Fruit fly (Drosophila melanogaster): ENCODE results near the gene Mpc1.

The Mpc1 gene

DNA sequence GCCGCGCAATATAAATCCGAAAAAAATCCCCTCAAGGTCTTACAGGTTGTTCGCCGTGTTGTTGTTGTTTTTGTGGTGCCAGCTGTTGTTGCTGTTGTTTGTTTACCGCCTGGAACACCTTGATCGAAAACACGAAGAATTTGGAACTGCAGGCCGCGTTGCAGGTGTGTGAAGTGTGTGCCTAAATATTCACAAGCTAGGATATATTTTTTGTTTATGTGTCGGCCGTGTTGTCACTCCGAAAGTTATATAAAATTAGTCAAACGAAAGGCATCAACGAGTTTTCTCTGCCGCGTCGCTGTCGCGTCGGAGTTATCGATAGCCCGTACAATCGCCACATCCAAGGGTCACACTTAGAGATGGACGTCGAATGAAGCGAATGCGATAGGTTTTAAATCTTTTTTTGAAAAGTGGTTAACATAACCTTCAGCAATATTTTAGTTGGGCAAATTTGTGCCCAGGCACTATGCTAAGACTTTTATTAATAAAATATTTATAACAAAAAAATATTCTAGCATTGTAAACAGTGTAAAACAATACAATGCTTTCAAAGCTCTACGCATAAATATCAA lies at the start of gene Mpc1:
Gene Mpc1, minus strand, starts transcription at position 314 of the 572 bp plus-strand sequence.
- TF ChIP-seq OdsH (GFP tag; optimal IDR thresholded peaks at IDR 0.05) (no peak), Eip93F (GFP tag; optimal IDR thresholded peaks at IDR 0.05) (peak; percentile 20), fkh (GFP tag; optimal IDR thresholded peaks at IDR 0.05) (peak; percentile 48), acj6 (GFP tag; optimal IDR thresholded peaks at IDR 0.05) (no peak), CG6163 (GFP tag; IDR thresholded peaks at IDR 0.05) (peak; percentile 6; the same call in 1 of the 3 replicates), Hr38 (GFP tag; optimal IDR thresholded peaks at IDR 0.05) (no peak), cyc (GFP tag; optimal IDR thresholded peaks at IDR 0.05) (no peak), vri (GFP tag; optimal IDR thresholded peaks at IDR 0.05) (peak; percentile 64), CG4318 (GFP tag; optimal IDR thresholded peaks at IDR 0.05) (no peak), svp (GFP tag) (peak; percentile 83), Eip78C (GFP tag) (peak; percentile 26), ss (GFP tag; optimal IDR thresholded peaks at IDR 0.05) (no peak), Ets21C (GFP tag; optimal IDR thresholded peaks at IDR 0.05) (no peak)

dm6 chr3R:18964819-18965218 lies 36.4 kb upstream of the Mpc1 start:
- no peak for TF ChIP-seq CG3919 (GFP tag; optimal IDR thresholded peaks at IDR 0.05)
- TF ChIP-seq svp (GFP tag), result peak; percentile 22

DNA sequence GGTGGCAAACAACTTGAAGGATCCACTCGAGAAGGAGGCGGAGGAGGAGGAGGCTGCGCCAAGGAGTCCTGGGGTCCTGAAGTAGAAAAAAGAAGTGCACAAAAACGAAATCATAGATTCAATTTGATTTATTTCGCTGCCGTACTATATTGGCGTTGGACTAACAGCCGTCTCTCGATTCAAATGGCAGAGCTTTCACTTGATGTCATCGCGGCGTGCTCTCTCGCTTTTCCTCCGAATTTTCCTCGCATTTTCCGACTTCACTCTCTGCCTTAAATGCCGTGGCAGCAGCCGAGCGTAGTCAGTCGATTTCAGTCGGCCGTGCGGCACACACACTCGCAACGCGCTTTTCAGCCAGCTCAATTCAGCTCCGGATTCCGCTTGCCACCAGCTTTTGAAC lies 21.4 kb upstream of the Mpc1 start, which contains the start of gene CG43732:
Gene CG43732, plus strand, starts transcription at position 301 of the 400 bp plus-strand sequence.
- TF ChIP-seq Sox14 (GFP tag; optimal IDR thresholded peaks at IDR 0.05) (no peak), Ets96B (tag; optimal IDR thresholded peaks at IDR 0.05) (no peak), esn (GFP tag; optimal IDR thresholded peaks at IDR 0.05) (no peak), CG16779 (tag; optimal IDR thresholded peaks at IDR 0.05) (no peak), Hr39 (GFP tag; optimal IDR thresholded peaks at IDR 0.05) (no peak), CG6276 (GFP tag; optimal IDR thresholded peaks at IDR 0.05) (no peak), vri (GFP tag; optimal IDR thresholded peaks at IDR 0.05) (no peak), CG11902 (GFP tag; optimal IDR thresholded peaks at IDR 0.05) (no peak), CG8319 (GFP tag; optimal IDR thresholded peaks at IDR 0.05) (no peak), CG6808 (GFP tag; optimal IDR thresholded peaks at IDR 0.05) (no peak), Blimp-1 (GFP tag; optimal IDR thresholded peaks at IDR 0.05) (no peak), CG6854 (GFP tag; optimal IDR thresholded peaks at IDR 0.05) (no peak), CG4318 (GFP tag; optimal IDR thresholded peaks at IDR 0.05) (no peak), ss (GFP tag; optimal IDR thresholded peaks at IDR 0.05) (no peak), dac (GFP tag; optimal IDR thresholded peaks at IDR 0.05) (no peak), CG6792 (GFP tag; optimal IDR thresholded peaks at IDR 0.05) (no peak), topi (GFP tag; optimal IDR thresholded peaks at IDR 0.05) (no peak)

DNA sequence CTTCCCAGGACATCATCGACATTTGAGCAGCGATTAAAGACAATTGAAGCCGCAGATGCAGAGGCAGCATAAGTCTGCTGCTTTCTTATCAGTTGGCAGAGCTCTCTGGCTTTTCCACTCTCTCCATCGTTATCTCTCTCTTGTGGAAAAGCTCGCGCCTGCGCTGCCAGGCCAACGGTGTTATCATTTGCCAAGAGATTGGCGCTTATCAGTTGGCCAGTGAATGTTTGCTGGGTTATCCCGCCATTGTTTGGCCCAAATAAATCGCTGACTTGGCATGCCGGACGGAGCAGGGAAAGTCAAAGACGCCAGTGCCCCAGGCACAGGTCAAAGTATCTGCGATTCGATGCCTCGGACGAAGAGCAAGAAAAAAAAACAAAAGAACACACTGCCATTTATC lies 20.7 kb upstream of the Mpc1 start:
- TF ChIP-seq svp (GFP tag) (peak; percentile 69), CG11762 (GFP tag; optimal IDR thresholded peaks at IDR 0.05; ENCODE audit: insufficient read depth) (no peak)

- TF ChIP-seq salr (GFP tag; optimal IDR thresholded peaks at IDR 0.05), result no peak
- TF ChIP-seq CG15336 (GFP tag; IDR thresholded peaks at IDR 0.05), result no peak
- no peak for TF ChIP-seq OdsH (GFP tag; optimal IDR thresholded peaks at IDR 0.05)
- TF ChIP-seq Hr38 (GFP tag; optimal IDR thresholded peaks at IDR 0.05), result no peak
- no peak for TF ChIP-seq Ets96B (tag; optimal IDR thresholded peaks at IDR 0.05)
- TF ChIP-seq net (GFP tag; optimal IDR thresholded peaks at IDR 0.05), result no peak
- TF ChIP-seq lz (GFP tag; optimal IDR thresholded peaks at IDR 0.05), result no peak
- TF ChIP-seq Sox14 (GFP tag; optimal IDR thresholded peaks at IDR 0.05), result no peak
- no peak for TF ChIP-seq CG6792 (GFP tag; optimal IDR thresholded peaks at IDR 0.05)
- no peak for TF ChIP-seq CG1621 (tag; optimal IDR thresholded peaks at IDR 0.05)
- no peak for TF ChIP-seq ss (GFP tag; optimal IDR thresholded peaks at IDR 0.05)
- TF ChIP-seq acj6 (GFP tag; optimal IDR thresholded peaks at IDR 0.05), result no peak
- TF ChIP-seq achi (GFP tag; optimal IDR thresholded peaks at IDR 0.05), result no peak
- TF ChIP-seq CG16779 (tag; optimal IDR thresholded peaks at IDR 0.05), result no peak
- TF ChIP-seq CG11762 (GFP tag; optimal IDR thresholded peaks at IDR 0.05; ENCODE audit: insufficient read depth), result no peak
- no peak for TF ChIP-seq CG8319 (GFP tag; optimal IDR thresholded peaks at IDR 0.05)
- TF ChIP-seq Sox15 (GFP tag; optimal IDR thresholded peaks at IDR 0.05), result no peak
- TF ChIP-seq fkh (GFP tag; optimal IDR thresholded peaks at IDR 0.05), result no peak
- TF ChIP-seq Sox102F (GFP tag; optimal IDR thresholded peaks at IDR 0.05), result no peak
Observed at dm6 chr3R:18947307-18947706, 18.8 kb upstream of the Mpc1 start.

Data from whole organism, prepupa.